Fruit fly (Drosophila melanogaster): ENCODE measurements around the gene Srr.
A peak's percentile ranks its signal among the peaks of the same experiment; 100 is the strongest.

Srr gene

DNA sequence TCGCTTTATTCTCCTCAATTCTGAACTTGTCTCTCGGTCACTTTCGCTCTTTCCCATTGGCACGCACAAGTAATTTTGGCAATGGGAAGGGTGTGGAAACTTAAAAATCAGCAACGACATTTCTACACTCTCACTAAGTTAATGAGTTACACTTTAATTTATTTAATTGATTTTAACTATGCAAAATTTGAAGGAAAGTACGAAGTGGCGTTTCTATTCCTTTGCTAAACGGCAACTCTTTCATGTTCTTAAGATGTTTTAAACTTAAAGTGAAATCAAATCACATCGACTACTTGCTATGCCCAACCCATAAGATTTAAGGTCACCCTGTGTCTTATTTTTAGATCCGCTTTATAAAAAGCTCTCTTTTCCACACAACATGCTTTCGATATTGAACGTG lies 5.2 kb downstream of the Srr start (continued):
- TF ChIP-seq CG8319 (GFP tag; optimal IDR thresholded peaks at IDR 0.05) (no peak), vri (GFP tag; optimal IDR thresholded peaks at IDR 0.05) (no peak), CG6808 (GFP tag; optimal IDR thresholded peaks at IDR 0.05) (no peak), CG4318 (GFP tag; optimal IDR thresholded peaks at IDR 0.05) (no peak), CG3032 (tag; optimal IDR thresholded peaks at IDR 0.05) (no peak), CG6276 (GFP tag; optimal IDR thresholded peaks at IDR 0.05) (peak; percentile 36), CG31627 (GFP tag; optimal IDR thresholded peaks at IDR 0.05) (peak; percentile 13), CG11902 (GFP tag; optimal IDR thresholded peaks at IDR 0.05) (no peak), svp (GFP tag) (no peak), topi (GFP tag; optimal IDR thresholded peaks at IDR 0.05) (peak; percentile 7), Eip93F (GFP tag; optimal IDR thresholded peaks at IDR 0.05) (no peak), salr (GFP tag; optimal IDR thresholded peaks at IDR 0.05) (no peak), Eip75B (GFP tag; optimal IDR thresholded peaks at IDR 0.05) (no peak), CG6792 (GFP tag; optimal IDR thresholded peaks at IDR 0.05) (no peak), Hr38 (GFP tag; optimal IDR thresholded peaks at IDR 0.05) (no peak), acj6 (GFP tag; optimal IDR thresholded peaks at IDR 0.05) (no peak), CG1621 (tag; optimal IDR thresholded peaks at IDR 0.05) (no peak), Gug (GFP tag; IDR thresholded peaks at IDR 0.05) (no peak), net (GFP tag; optimal IDR thresholded peaks at IDR 0.05) (peak; percentile 11), fd85E (GFP tag; optimal IDR thresholded peaks at IDR 0.05) (no peak), CG11294 (GFP tag; IDR thresholded peaks at IDR 0.05) (no peak), Met (GFP tag; optimal IDR thresholded peaks at IDR 0.05) (peak; percentile 30), CG34406 (GFP tag; optimal IDR thresholded peaks at IDR 0.05) (no peak), achi (GFP tag; optimal IDR thresholded peaks at IDR 0.05) (no peak), CG10669 (GFP tag; optimal IDR thresholded peaks at IDR 0.05) (no peak), Blimp-1 (GFP tag; optimal IDR thresholded peaks at IDR 0.05) (no peak), dac (GFP tag; optimal IDR thresholded peaks at IDR 0.05) (no peak), CG3919 (GFP tag; optimal IDR thresholded peaks at IDR 0.05) (peak; percentile 5), cyc (GFP tag; optimal IDR thresholded peaks at IDR 0.05) (peak; percentile 21), Sox14 (GFP tag; optimal IDR thresholded peaks at IDR 0.05) (no peak), Ets21C (GFP tag; optimal IDR thresholded peaks at IDR 0.05) (no peak), CG8632 (GFP tag; optimal IDR thresholded peaks at IDR 0.05) (no peak), CG8119 (GFP tag; IDR thresholded peaks at IDR 0.05) (peak; percentile 58; the same call in 2 of the 3 replicates), pdm3 (GFP tag; optimal IDR thresholded peaks at IDR 0.05) (no peak)

DNA sequence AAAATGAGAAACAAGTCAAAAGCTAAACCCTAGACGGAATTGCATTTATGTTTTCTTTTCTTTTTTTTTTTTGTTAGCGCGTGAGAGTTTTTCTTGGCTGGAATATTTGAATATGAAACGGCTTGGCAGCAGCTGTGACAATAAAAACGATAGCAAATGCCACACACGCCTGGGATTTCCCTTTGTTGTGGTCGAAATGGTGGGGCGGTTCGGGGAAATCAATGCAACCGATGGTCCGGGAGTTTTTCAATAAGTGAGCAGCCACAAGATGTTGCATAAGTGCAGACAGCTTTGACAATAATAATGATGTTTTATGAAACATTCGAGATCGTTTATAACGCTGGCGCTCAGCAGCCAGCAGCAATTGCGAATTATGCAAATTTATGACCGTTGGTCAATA lies 11.6 kb downstream of the Srr start:
- TF ChIP-seq Eip78C (GFP tag) (no peak), CG8632 (GFP tag; optimal IDR thresholded peaks at IDR 0.05) (no peak), cyc (GFP tag; optimal IDR thresholded peaks at IDR 0.05) (no peak), fkh (GFP tag; optimal IDR thresholded peaks at IDR 0.05) (no peak), CG9139 (GFP tag; optimal IDR thresholded peaks at IDR 0.05) (no peak), Blimp-1 (GFP tag; optimal IDR thresholded peaks at IDR 0.05) (no peak)

DNA sequence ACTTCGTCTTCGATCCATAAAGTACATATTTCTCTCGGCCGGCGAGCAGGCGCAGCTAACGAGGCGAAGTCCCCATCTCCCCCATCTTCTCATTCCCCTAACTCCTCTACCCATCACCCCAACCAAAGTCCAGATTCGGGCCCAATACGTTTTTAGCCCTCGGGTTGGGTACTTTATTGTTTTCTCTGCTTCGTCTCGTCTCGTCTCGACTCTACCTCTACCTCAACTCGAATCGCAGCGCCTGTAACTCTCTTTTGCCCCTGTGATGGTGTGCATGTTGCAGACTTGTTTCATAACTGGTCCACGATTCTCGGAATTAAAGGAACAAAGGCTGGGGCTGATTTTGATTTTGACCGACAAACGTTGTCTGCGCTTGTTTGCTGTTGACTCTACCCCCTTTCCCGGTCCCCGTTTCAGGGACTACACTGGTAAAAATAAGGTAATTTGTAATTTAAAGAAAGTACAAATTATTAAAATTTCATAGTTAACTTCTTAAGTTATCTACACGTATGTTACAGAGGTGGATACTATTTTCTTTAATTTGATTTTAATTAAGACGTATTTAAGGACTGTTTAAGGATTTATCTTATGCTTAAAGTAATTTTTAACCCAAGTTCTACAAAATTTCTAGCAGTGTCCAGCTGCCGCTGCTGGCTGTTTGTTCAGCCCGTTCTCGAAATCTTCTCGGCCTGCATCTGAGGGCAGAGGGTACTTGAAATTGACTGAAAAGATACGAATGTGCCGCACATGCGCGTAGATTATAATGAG lies 13.6 kb downstream of the Srr start:
- peak; percentile 54; the same call in 2 of the 3 replicates for TF ChIP-seq CG8119 (GFP tag; IDR thresholded peaks at IDR 0.05)
- peak; percentile 79 for TF ChIP-seq CG7368 (GFP tag; optimal IDR thresholded peaks at IDR 0.05)
- TF ChIP-seq CG6792 (GFP tag; optimal IDR thresholded peaks at IDR 0.05), result peak; percentile 91
- peak; percentile 52 for TF ChIP-seq eg (GFP tag; IDR thresholded peaks at IDR 0.05)
- TF ChIP-seq pdm3 (GFP tag; optimal IDR thresholded peaks at IDR 0.05), result peak; percentile 81
- 0 out of 2 replicates have a peak, but pooled peaks have one; percentile 26 for TF ChIP-seq CG11294 (GFP tag; IDR thresholded peaks at IDR 0.05)
- TF ChIP-seq topi (GFP tag; optimal IDR thresholded peaks at IDR 0.05), result peak; percentile 94
- peak; percentile 75 for TF ChIP-seq CG1621 (tag; optimal IDR thresholded peaks at IDR 0.05)
- peak; percentile 70; the same call in 2 of the 3 replicates for TF ChIP-seq CG6163 (GFP tag; IDR thresholded peaks at IDR 0.05)
- TF ChIP-seq CG6854 (GFP tag; optimal IDR thresholded peaks at IDR 0.05), result peak; percentile 81
- peak; percentile 78 for TF ChIP-seq Eip93F (GFP tag; optimal IDR thresholded peaks at IDR 0.05)
- TF ChIP-seq Hr39 (GFP tag; optimal IDR thresholded peaks at IDR 0.05), result peak; percentile 76
- TF ChIP-seq spab (GFP tag; optimal IDR thresholded peaks at IDR 0.05), result peak; percentile 90
- peak; percentile 74 for TF ChIP-seq Ets21C (GFP tag; optimal IDR thresholded peaks at IDR 0.05)
- TF ChIP-seq CG6276 (GFP tag; optimal IDR thresholded peaks at IDR 0.05), result peak; percentile 23
- TF ChIP-seq fd85E (GFP tag; optimal IDR thresholded peaks at IDR 0.05), result no peak
- TF ChIP-seq lz (GFP tag; optimal IDR thresholded peaks at IDR 0.05), result peak; percentile 92
- peak; percentile 71 for TF ChIP-seq Sox15 (GFP tag; optimal IDR thresholded peaks at IDR 0.05)
- peak; percentile 1 for TF ChIP-seq Hr4 (GFP tag; optimal IDR thresholded peaks at IDR 0.05)
- peak; percentile 64 for TF ChIP-seq CG8319 (GFP tag; optimal IDR thresholded peaks at IDR 0.05)
- TF ChIP-seq dsx (GFP tag; optimal IDR thresholded peaks at IDR 0.05; ENCODE audit: poor library complexity, severe bottlenecking), result peak; percentile 91

Data from whole organism, prepupa.